Worm (Caenorhabditis elegans) whole organism, late embryonic: ENCODE data around the gene ZK688.5.

ENCODE experiments used
- ahr-1 ChIP-seq: sonication (generic microtip); optimal IDR thresholded peaks from 2 replicates; lab custom pipeline; 2016; ENCODE audit warnings: missing genetic modification characterization, missing compliant biosample characterization
- ama-1 ChIP-seq: fragments of 150-350 bp; optimal IDR thresholded peaks from 2 replicates; lab custom pipeline; 2014
- hlh-30 ChIP-seq: sonication (generic microtip); optimal IDR thresholded peaks from 2 replicates; lab custom pipeline; 2017; ENCODE audit warnings: antibody characterized with exemption, missing genetic modification characterization, missing compliant biosample characterization; ENCODE audit not compliant: insufficient read depth
- pha-4 ChIP-seq: fragments of 150-350 bp; optimal IDR thresholded peaks from 2 replicates; lab custom pipeline; 2018; ENCODE audit warnings: missing biosample characterization, missing genetic modification reagents, missing genetic modification characterization
- sdc-2 ChIP-seq: sonication (generic microtip); optimal IDR thresholded peaks from 2 replicates; lab custom pipeline; 2016; ENCODE audit warnings: missing genotype, missing genetic modification characterization, missing compliant biosample characterization
- tbx-2 ChIP-seq: sonication (generic microtip); optimal IDR thresholded peaks from 2 replicates; lab custom pipeline; 2016; ENCODE audit warnings: missing genetic modification characterization, missing compliant biosample characterization
- unc-3 ChIP-seq, 2 experiments: fragments of 200-800 bp in 1 of 2; sonication (Bioruptor generic) in 1 of 2; sonication (generic microtip) in 1 of 2; conservative IDR thresholded peaks in 1 of 2; optimal IDR thresholded peaks in 1 of 2; 2 replicates each; pipeline versions ENCODE4 v1.3.6 to Lab custom; 2016 to 2022; ENCODE audit warnings: missing compliant biosample characterization in 2 of 2, missing genetic modification characterization in 2 of 2, missing genetic modification reagents in 1 of 2
- unc-55 ChIP-seq: sonication (generic microtip); optimal IDR thresholded peaks from 2 replicates; lab custom pipeline; 2017; ENCODE audit warnings: missing biosample characterization, missing genetic modification reagents, missing genetic modification characterization

- TF ChIP-seq sdc-2 (tag; lab: Kevin White, UChicago) (no peak), hlh-30 (tag; lab: Kevin White, UChicago) (no peak), pha-4 (tag; lab: Kevin White, UChicago) (no peak), tbx-2 (tag; lab: Kevin White, UChicago) (no peak), unc-3 (GFP tag; conservative IDR thresholded peaks at IDR 0.05; lab: Robert Waterston, UW) (no peak), unc-3 (tag; optimal IDR thresholded peaks at IDR 0.05; lab: Kevin White, UChicago) (no peak), unc-55 (no peak), ama-1 (no peak), ahr-1 (tag; lab: Kevin White, UChicago) (no peak)
Measured at ce11 chrIII:7855468-7855867, 36.0 kb downstream of the ZK688.5 start.
